Worm (Caenorhabditis elegans) whole organism, L2 larva: Measurements from ENCODE around the gene T07H3.8.
"Not testable (repeated sequence)": the region's sequence is repeated elsewhere in the genome, so short reads cannot be mapped to it uniquely, and the experiment has no call there.

Experiments
- C34F6.9 ChIP-seq: fragments of 150-350 bp; optimal IDR thresholded peaks from 2 replicates; lab custom pipeline; 2014; ENCODE audit warnings: missing biosample characterization, missing genetic modification characterization
- F13H6.1 ChIP-seq: sonication (generic microtip); optimal IDR thresholded peaks from 2 replicates; lab custom pipeline; 2016; ENCODE audit warnings: missing genetic modification characterization, missing compliant biosample characterization
- R02D3.7 ChIP-seq: fragments of 150-350 bp; optimal IDR thresholded peaks from 2 replicates; lab custom pipeline; 2014; ENCODE audit warnings: missing biosample characterization, missing genetic modification characterization
- Y55F3AM.14 ChIP-seq: fragments of 200-800 bp; sonication (Bioruptor generic); optimal IDR thresholded peaks from 2 replicates; lab custom pipeline; 2018; ENCODE audit warnings: mild to moderate bottlenecking, missing genetic modification characterization, missing compliant biosample characterization
- aly-2 ChIP-seq: fragments of 150-350 bp; optimal IDR thresholded peaks from 2 replicates; lab custom pipeline; 2014; ENCODE audit warnings: missing biosample characterization, missing genetic modification characterization
- ama-1 ChIP-seq: fragments of 150-350 bp; optimal IDR thresholded peaks from 2 replicates; lab custom pipeline; 2018; ENCODE audit warnings: inconsistent platforms
- blmp-1 ChIP-seq: sonication (generic microtip); optimal IDR thresholded peaks from 2 replicates; lab custom pipeline; 2017; ENCODE audit warnings: missing genetic modification characterization, mild to moderate bottlenecking, missing compliant biosample characterization, antibody characterized with exemption, moderate library complexity; ENCODE audit not compliant: insufficient read depth
- dmd-4 ChIP-seq: sonication (generic microtip); optimal IDR thresholded peaks from 2 replicates; lab custom pipeline; 2017; ENCODE audit warnings: missing biosample characterization, missing genetic modification characterization
- egl-27 ChIP-seq: sonication (generic microtip); optimal IDR thresholded peaks from 3 replicates; lab custom pipeline; 2017; ENCODE audit warnings: missing biosample characterization, missing genetic modification reagents, missing genetic modification characterization
- elt-1 ChIP-seq: fragments of 150-350 bp; optimal IDR thresholded peaks from 2 replicates; lab custom pipeline; 2014; ENCODE audit warnings: missing biosample characterization, missing genetic modification characterization
- fos-1 ChIP-seq: fragments of 150-350 bp; optimal IDR thresholded peaks from 2 replicates; lab custom pipeline; 2014; ENCODE audit warnings: missing biosample characterization, missing genetic modification characterization
- gmeb-1 ChIP-seq: fragments of 150-350 bp; optimal IDR thresholded peaks from 2 replicates; lab custom pipeline; 2014; ENCODE audit warnings: missing biosample characterization, missing genetic modification characterization
- lin-11 ChIP-seq: fragments of 150-350 bp; sonication (generic microtip); optimal IDR thresholded peaks from 2 replicates; lab custom pipeline; 2014; ENCODE audit warnings: missing biosample characterization, missing genetic modification characterization, inconsistent platforms, mixed read lengths
- lin-39 ChIP-seq: fragments of 150-350 bp; optimal IDR thresholded peaks from 2 replicates; lab custom pipeline; 2014; ENCODE audit warnings: missing biosample characterization, missing genetic modification reagents, missing genetic modification characterization
- lsy-2 ChIP-seq, 2 experiments: fragments of 150-350 bp in 1 of 2; sonication (generic microtip) in 1 of 2; optimal IDR thresholded peaks; 2 replicates each; lab custom pipeline; 2014 to 2017; ENCODE audit warnings: missing biosample characterization in 2 of 2, missing genetic modification characterization in 2 of 2
- mab-5 ChIP-seq: fragments of 150-350 bp; optimal IDR thresholded peaks from 2 replicates; lab custom pipeline; 2014; ENCODE audit warnings: missing biosample characterization, missing genetic modification characterization
- mbf-1 ChIP-seq: sonication (generic microtip); optimal IDR thresholded peaks from 2 replicates; lab custom pipeline; 2017; ENCODE audit warnings: missing biosample characterization, missing genetic modification characterization
- mdl-1 ChIP-seq, 2 experiments: fragments of 150-350 bp in 1 of 2; sonication (generic microtip) in 1 of 2; optimal IDR thresholded peaks; 2 replicates each; lab custom pipeline; 2017; ENCODE audit warnings: missing biosample characterization in 2 of 2, missing genetic modification characterization in 2 of 2
- nhr-11 ChIP-seq: fragments of 150-350 bp; optimal IDR thresholded peaks from 2 replicates; lab custom pipeline; 2014; ENCODE audit warnings: missing biosample characterization, missing genetic modification characterization
- nhr-12 ChIP-seq: fragments of 150-350 bp; optimal IDR thresholded peaks from 2 replicates; lab custom pipeline; 2014; ENCODE audit warnings: missing biosample characterization, missing genetic modification characterization
- nhr-21 ChIP-seq: fragments of 150-350 bp; optimal IDR thresholded peaks from 2 replicates; lab custom pipeline; 2014; ENCODE audit warnings: missing biosample characterization, missing genetic modification characterization
- nhr-23 ChIP-seq: fragments of 150-350 bp; optimal IDR thresholded peaks from 2 replicates; lab custom pipeline; 2014; ENCODE audit warnings: missing biosample characterization, missing genetic modification reagents, missing genetic modification characterization
- nhr-6 ChIP-seq: fragments of 150-350 bp; optimal IDR thresholded peaks from 2 replicates; lab custom pipeline; 2014; ENCODE audit warnings: missing biosample characterization, missing genetic modification characterization
- nhr-77 ChIP-seq: fragments of 150-350 bp; optimal IDR thresholded peaks from 2 replicates; lab custom pipeline; 2014; ENCODE audit warnings: missing biosample characterization, missing genetic modification characterization
- peb-1 ChIP-seq: fragments of 150-350 bp; optimal IDR thresholded peaks from 2 replicates; lab custom pipeline; 2014; ENCODE audit warnings: missing biosample characterization, missing genetic modification characterization
- sem-4 ChIP-seq: fragments of 150-350 bp; optimal IDR thresholded peaks from 2 replicates; lab custom pipeline; 2014; ENCODE audit warnings: missing biosample characterization, missing genetic modification reagents, missing genetic modification characterization
- sma-9 ChIP-seq, 2 experiments: fragments of 150-350 bp in 1 of 2; sonication (generic microtip) in 1 of 2; optimal IDR thresholded peaks; 2 replicates each; lab custom pipeline; 2014 to 2016; ENCODE audit warnings: missing genetic modification characterization in 2 of 2, mild to moderate bottlenecking in 1 of 2, missing biosample characterization in 1 of 2, missing compliant biosample characterization in 1 of 2, missing genetic modification reagents in 1 of 2, moderate library complexity in 1 of 2
- unc-39 ChIP-seq: fragments of 150-350 bp; optimal IDR thresholded peaks from 2 replicates; lab custom pipeline; 2014; ENCODE audit warnings: missing biosample characterization, missing genetic modification characterization
- unc-55 ChIP-seq: fragments of 150-350 bp; sonication (generic microtip); optimal IDR thresholded peaks from 3 replicates; lab custom pipeline; 2014; ENCODE audit warnings: missing biosample characterization, missing genetic modification reagents, missing genetic modification characterization
- zag-1 ChIP-seq: fragments of 150-350 bp; optimal IDR thresholded peaks from 2 replicates; lab custom pipeline; 2014; ENCODE audit warnings: missing biosample characterization, missing genetic modification characterization
- ztf-1 ChIP-seq: fragments of 200-800 bp; sonication (Bioruptor generic); conservative IDR thresholded peaks from 2 replicates; pipeline ENCODE4 v1.3.6; 2022; ENCODE audit warnings: missing genetic modification characterization, missing compliant biosample characterization
- ztf-11 ChIP-seq: sonication (generic microtip); optimal IDR thresholded peaks from 2 replicates; lab custom pipeline; 2017; ENCODE audit warnings: missing biosample characterization, missing genetic modification characterization

Gene T07H3.8

DNA sequence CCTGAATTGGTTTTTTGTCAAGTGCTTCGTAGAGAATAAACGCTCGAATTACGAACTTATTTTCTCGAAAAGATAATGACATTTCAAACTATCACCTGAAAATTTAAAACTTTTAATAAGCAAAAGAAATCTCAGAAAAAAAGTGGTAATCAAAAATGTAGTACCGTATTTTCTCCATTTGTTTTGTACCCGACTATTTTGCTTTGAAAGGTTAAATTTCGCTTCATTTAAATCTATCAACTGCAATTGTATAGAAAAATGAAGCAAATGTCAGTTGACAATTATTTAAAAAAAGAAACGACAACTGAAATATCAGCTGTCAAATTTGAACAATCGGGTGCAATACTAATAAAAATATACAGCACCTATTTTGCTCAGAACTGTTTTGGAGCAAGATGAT is 34.8 kb downstream of the T07H3.8 start, which contains the start of gene fbxa-158:
fbxa-158 (minus strand) TSS at position 101 of the 400 bp plus-strand sequence.
- TF ChIP-seq mab-5 (no peak), lin-39 (tag; lab: Kevin White, UChicago) (no peak), C34F6.9 (tag; lab: Kevin White, UChicago) (no peak)
- TF ChIP-seq, all 48 proteins: peak for 0

DNA sequence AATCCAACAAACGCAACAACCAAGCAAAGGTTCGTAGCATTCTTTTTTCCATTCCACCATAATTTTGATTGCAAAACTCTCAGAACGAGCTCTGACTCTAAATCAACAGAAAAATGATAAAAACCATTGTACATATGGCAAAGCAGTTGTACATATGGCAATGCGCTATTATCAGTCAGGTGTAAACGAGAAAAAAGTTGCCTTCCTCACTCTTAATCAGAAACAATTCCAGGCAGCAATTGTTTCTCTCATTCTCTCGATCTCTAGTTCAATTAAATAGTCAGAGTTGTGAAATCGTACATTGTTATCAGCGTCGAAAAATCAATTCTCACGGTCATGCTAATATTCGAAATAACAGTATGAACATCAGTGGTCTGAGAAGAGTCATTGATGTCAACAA is 35.4 kb downstream of the T07H3.8 start:
- TF ChIP-seq mdl-1 (tag; optimal IDR thresholded peaks at IDR 0.05; lab: Kevin White, UChicago), result no peak
- TF ChIP-seq zag-1, result no peak
- no peak for TF ChIP-seq elt-1 (tag; lab: Kevin White, UChicago)
- TF ChIP-seq ztf-11 (tag; lab: Kevin White, UChicago), result no peak
- TF ChIP-seq dmd-4 (tag; lab: Kevin White, UChicago), result no peak
- peak; percentile 44 for TF ChIP-seq fos-1 (tag; lab: Kevin White, UChicago)
- TF ChIP-seq unc-39 (tag; lab: Kevin White, UChicago), result no peak
- no peak for TF ChIP-seq peb-1

DNA sequence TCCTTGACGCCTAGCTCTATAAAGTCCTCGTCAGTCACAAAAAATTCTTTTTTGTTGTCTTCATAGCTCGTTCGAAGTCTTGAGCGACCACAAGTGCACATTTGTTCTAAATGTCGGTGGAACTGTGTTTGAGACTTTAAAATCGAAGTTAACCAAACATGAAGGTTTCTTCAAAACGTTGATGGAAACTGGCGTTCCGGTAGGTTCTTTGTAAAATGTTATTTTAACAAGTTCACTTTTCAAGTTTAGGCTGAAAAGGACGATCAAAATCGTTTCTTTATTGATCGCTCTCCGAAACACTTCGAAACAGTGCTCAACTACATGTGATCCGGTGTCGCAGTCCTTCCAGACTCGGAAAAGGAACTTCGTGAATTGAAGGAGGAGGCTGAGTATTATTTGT is 38.2 kb downstream of the T07H3.8 start, which contains the start of gene fbxa-160:
fbxa-160 (minus strand) TSS at position 101 of the 400 bp plus-strand sequence.
- no peak for TF ChIP-seq nhr-11 (tag; lab: Kevin White, UChicago)
- no peak for TF ChIP-seq nhr-6 (tag; lab: Kevin White, UChicago)
- TF ChIP-seq ama-1 (lab: Kevin White, UChicago), result no peak
- TF ChIP-seq zag-1, result no peak
- no peak for TF ChIP-seq lin-11 (tag; lab: Kevin White, UChicago)
- no peak for TF ChIP-seq nhr-21 (tag; lab: Kevin White, UChicago)
- no peak for TF ChIP-seq mbf-1 (tag; lab: Kevin White, UChicago)
- TF ChIP-seq fos-1 (tag; lab: Kevin White, UChicago), result no peak
- no peak for TF ChIP-seq nhr-12 (tag; lab: Kevin White, UChicago)
- TF ChIP-seq dmd-4 (tag; lab: Kevin White, UChicago), result no peak
- no peak for TF ChIP-seq aly-2 (tag; lab: Kevin White, UChicago)
- TF ChIP-seq Y55F3AM.14 (GFP tag; lab: Kevin White, UChicago), result no peak
- TF ChIP-seq mdl-1 (tag; optimal IDR thresholded peaks at IDR 0.05; lab: Kevin White, UChicago), result no peak
- no peak for TF ChIP-seq F13H6.1 (tag; lab: Kevin White, UChicago)
- no peak for TF ChIP-seq elt-1 (tag; lab: Kevin White, UChicago)
- no peak for TF ChIP-seq nhr-23
- TF ChIP-seq ztf-1, result no peak
- TF ChIP-seq, all 48 proteins: peak for 0

DNA sequence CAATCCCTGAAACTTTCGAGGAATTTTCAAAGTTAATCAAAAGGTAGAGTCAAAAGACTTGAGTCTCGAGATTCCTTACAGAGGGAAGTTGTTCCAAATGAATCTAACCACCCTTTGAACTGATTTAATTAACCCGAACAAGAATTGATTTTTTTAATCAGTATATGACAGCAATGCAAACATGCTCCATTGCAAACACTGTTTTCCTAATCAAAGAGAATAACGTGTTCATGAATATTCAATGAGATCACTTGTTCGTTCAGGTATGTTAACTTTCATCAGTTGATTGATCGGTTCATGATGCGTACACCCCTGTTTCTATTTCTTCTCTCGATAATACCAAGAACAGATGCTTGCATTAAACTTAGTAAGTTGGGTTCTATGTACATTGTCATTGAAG is 39.3 kb downstream of the T07H3.8 start, which contains the start of gene C08E3.14:
C08E3.14 (plus strand) TSS at position 301 of the 400 bp plus-strand sequence.
- no peak for TF ChIP-seq lin-39 (tag; lab: Kevin White, UChicago)
- no peak for TF ChIP-seq sem-4 (tag; lab: Kevin White, UChicago)
- TF ChIP-seq mbf-1 (tag; lab: Kevin White, UChicago), result no peak
- TF ChIP-seq nhr-77 (tag; lab: Kevin White, UChicago), result no peak
- TF ChIP-seq peb-1, result no peak
- TF ChIP-seq nhr-12 (tag; lab: Kevin White, UChicago), result no peak
- TF ChIP-seq R02D3.7 (tag; lab: Kevin White, UChicago), result no peak
- TF ChIP-seq nhr-11 (tag; lab: Kevin White, UChicago), result no peak
- no peak for TF ChIP-seq egl-27
- no peak for TF ChIP-seq lsy-2 (tag; optimal IDR thresholded peaks at IDR 0.05; lab: Kevin White, UChicago)
- no peak for TF ChIP-seq sma-9 (GFP tag; optimal IDR thresholded peaks at IDR 0.05; lab: Kevin White, UChicago)
- no peak for TF ChIP-seq sma-9 (tag; optimal IDR thresholded peaks at IDR 0.05; lab: Kevin White, UChicago)
- TF ChIP-seq ama-1 (lab: Kevin White, UChicago), result no peak
- TF ChIP-seq unc-39 (tag; lab: Kevin White, UChicago), result no peak
- TF ChIP-seq gmeb-1 (tag; lab: Kevin White, UChicago), result no peak
- no peak for TF ChIP-seq lin-11 (tag; lab: Kevin White, UChicago)
- TF ChIP-seq nhr-23, result no peak
- no peak for TF ChIP-seq blmp-1 (tag; lab: Kevin White, UChicago)
- TF ChIP-seq nhr-21 (tag; lab: Kevin White, UChicago), result no peak
- TF ChIP-seq, all 48 proteins: peak for 0

DNA sequence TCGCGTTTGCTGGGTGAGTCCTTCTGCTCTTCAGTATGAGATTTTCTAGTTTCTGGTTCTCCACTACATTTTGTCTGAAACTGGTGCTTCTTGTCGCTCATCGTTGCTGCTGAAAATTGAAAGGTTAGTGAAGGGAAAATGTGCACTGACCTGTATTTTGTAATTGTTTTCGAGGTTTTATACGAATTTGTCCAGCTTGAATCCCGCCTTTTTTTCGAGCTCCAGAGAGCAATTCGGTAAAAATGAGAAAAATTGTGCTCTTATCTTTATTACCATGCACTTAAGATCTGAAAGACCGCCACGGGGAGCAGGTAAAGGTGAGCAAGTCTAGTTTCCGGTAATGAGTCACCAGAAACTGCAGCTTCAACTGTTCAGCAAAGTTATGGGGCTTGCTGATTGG is 41.4 kb downstream of the T07H3.8 start, which contains the start of gene C08E3.15:
C08E3.15 (minus strand) TSS at position 101 of the 400 bp plus-strand sequence.
- not testable (repeated sequence) for TF ChIP-seq blmp-1 (tag; lab: Kevin White, UChicago); unc-55 (GFP tag; lab: Kevin White, UChicago); lsy-2 (tag; optimal IDR thresholded peaks at IDR 0.05; lab: Kevin White, UChicago)
